Worm (Caenorhabditis elegans) whole organism, young adult: ENCODE measurements around the gene bcl-11.

Source experiments
- attf-6 ChIP-seq: fragments of 200-800 bp; sonication (Bioruptor generic); IDR thresholded peaks from 2 replicates; pipeline ENCODE4 v1.3.6; 2022; ENCODE audit warnings: missing genetic modification reagents, missing genetic modification characterization, missing compliant biosample characterization
- rcor-1 ChIP-seq: fragments of 200-800 bp; sonication (Bioruptor generic); IDR thresholded peaks from 2 replicates; pipeline ENCODE4 v1.3.6; 2022; ENCODE audit warnings: missing genetic modification reagents, missing genetic modification characterization, missing compliant biosample characterization

- TF ChIP-seq rcor-1 (GFP tag; lab: Robert Waterston, UW) (no peak), attf-6 (GFP tag; lab: Robert Waterston, UW) (no peak)
These were observed 413 bp upstream of the bcl-11 start for ce11 chrV:6355412-6355811.
